Fruit fly (Drosophila melanogaster) whole organism, wandering third instar larva: ENCODE measurements around the gene CG14052.
A peak's percentile ranks its signal among the peaks of the same experiment; 100 is the strongest.

ENCODE experiments used
- Abd-B ChIP-seq: fragments of >200 bp; optimal IDR thresholded peaks from 2 replicates; lab custom pipeline; 2017; ENCODE audit warnings: missing biosample characterization, missing genetic modification characterization
- CG32264 ChIP-seq: fragments of 200-800 bp; sonication (Bioruptor generic); optimal IDR thresholded peaks from 2 replicates; lab custom pipeline; 2016; ENCODE audit warnings: missing biosample characterization, missing genetic modification characterization
- GATAd ChIP-seq: sonication (Bioruptor generic); optimal IDR thresholded peaks from 2 replicates; lab custom pipeline; 2016; ENCODE audit warnings: missing biosample characterization, missing genetic modification characterization
- br ChIP-seq: fragments of 200-800 bp; sonication (Bioruptor generic); optimal IDR thresholded peaks from 2 replicates; lab custom pipeline; 2016; ENCODE audit warnings: missing biosample characterization, missing genetic modification characterization
- dmrt93B ChIP-seq: fragments of 200-800 bp; sonication (Bioruptor generic); optimal IDR thresholded peaks from 2 replicates; lab custom pipeline; 2018; ENCODE audit warnings: missing biosample characterization, mild to moderate bottlenecking, missing genetic modification characterization
- dsf ChIP-seq: sonication (Bioruptor generic); optimal IDR thresholded peaks from 2 replicates; lab custom pipeline; 2016; ENCODE audit warnings: missing biosample characterization, missing genetic modification characterization, borderline replicate concordance
- fru ChIP-seq: fragments of 200-800 bp; sonication (Bioruptor generic); optimal IDR thresholded peaks from 3 replicates; lab custom pipeline; 2016; ENCODE audit warnings: missing biosample characterization, mild to moderate bottlenecking, missing genetic modification characterization
- h ChIP-seq: fragments of 200-800 bp; sonication (Bioruptor generic); optimal IDR thresholded peaks from 3 replicates; lab custom pipeline; 2016; ENCODE audit warnings: missing biosample characterization, mild to moderate bottlenecking, missing genetic modification characterization
- jim ChIP-seq: fragments of 175-275, 200-325 bp; sonication (Bioruptor generic); optimal IDR thresholded peaks from 2 replicates; lab custom pipeline; 2016; ENCODE audit warnings: missing biosample characterization, mild to moderate bottlenecking, missing genetic modification characterization
- psq ChIP-seq: fragments of 200-800 bp; sonication (Bioruptor generic); optimal IDR thresholded peaks from 3 replicates; lab custom pipeline; 2017; ENCODE audit warnings: missing biosample characterization, mild to moderate bottlenecking, missing genetic modification characterization, moderate library complexity

dm6 chrX:2194208-2195094 lies 29.1 kb upstream of the CG14052 start:
- peak; percentile 5 for TF ChIP-seq br (GFP tag; lab: Kevin White, UChicago)
- TF ChIP-seq h (GFP tag; lab: Kevin White, UChicago): peak; percentile 69
- no peak for TF ChIP-seq fru
- TF ChIP-seq jim (GFP tag; lab: Kevin White, UChicago): no peak
- no peak for TF ChIP-seq CG32264
- no peak for TF ChIP-seq GATAd (GFP tag; lab: Kevin White, UChicago)
- TF ChIP-seq Abd-B (GFP tag; lab: Kevin White, UChicago): no peak
- no peak for TF ChIP-seq dsf
- TF ChIP-seq dmrt93B: no peak
- TF ChIP-seq psq (GFP tag; lab: Kevin White, UChicago): no peak
